Worm (Caenorhabditis elegans): Measurements from ENCODE around the gene cut-3.

Gene cut-3

DNA sequence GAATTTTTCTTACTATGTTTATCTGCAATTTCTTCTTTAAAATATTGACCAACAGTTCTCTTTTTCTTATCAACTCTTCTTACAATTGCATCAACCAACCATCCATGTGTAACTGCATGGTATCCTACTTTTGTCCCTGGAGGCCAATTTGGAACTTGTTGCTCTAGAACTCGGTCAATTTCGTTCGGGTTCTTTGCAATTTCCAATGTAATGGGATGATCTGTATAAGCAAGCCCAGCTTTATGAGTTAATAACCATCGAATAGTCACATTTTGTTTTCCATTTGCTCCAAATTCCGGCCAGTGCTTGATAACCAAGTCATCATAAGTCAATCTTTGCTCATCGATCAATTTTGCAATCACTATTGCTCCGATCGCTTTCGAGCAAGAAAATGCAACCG, 32.7 kb upstream of the cut-3 start:
- TF ChIP-seq cey-2 (tag; optimal IDR thresholded peaks at IDR 0.05; ENCODE audit: borderline replicate concordance, insufficient read depth) = no peak
- no peak for TF ChIP-seq daf-16 (GFP tag; optimal IDR thresholded peaks at IDR 0.05)
- TF ChIP-seq daf-16 (tag; optimal IDR thresholded peaks at IDR 0.05) = peak; percentile 29
- no peak for TF ChIP-seq Y48G9A.11 (GFP tag; IDR thresholded peaks at IDR 0.05)
- no peak for TF ChIP-seq sdz-12 (GFP tag; optimal IDR thresholded peaks at IDR 0.05)
- no peak for TF ChIP-seq nhr-237 (tag; optimal IDR thresholded peaks at IDR 0.05)
- peak; percentile 18; the same call in 1 of the 2 replicates for TF ChIP-seq vab-7 (GFP tag; IDR thresholded peaks at IDR 0.05)
- TF ChIP-seq lsy-2 (tag; optimal IDR thresholded peaks at IDR 0.05) = peak in 1 of 2 experiments; percentile 6
- no peak for TF ChIP-seq F44E2.7 (GFP tag; IDR thresholded peaks at IDR 0.05)
- no peak for TF ChIP-seq Y105C5A.15 (GFP tag; IDR thresholded peaks at IDR 0.05)
- no peak for TF ChIP-seq arid-1 (GFP tag; conservative IDR thresholded peaks at IDR 0.05)
- no peak for TF ChIP-seq rbr-2 (tag; optimal IDR thresholded peaks at IDR 0.05)
- no peak for TF ChIP-seq unc-39 (tag; optimal IDR thresholded peaks at IDR 0.05)
- no peak for TF ChIP-seq fos-1 (tag; optimal IDR thresholded peaks at IDR 0.05)
- TF ChIP-seq fkh-10 (GFP tag; optimal IDR thresholded peaks at IDR 0.05) = no peak
- no peak for TF ChIP-seq nhr-11 (tag; optimal IDR thresholded peaks at IDR 0.05)
- no peak for TF ChIP-seq dmd-8 (GFP tag; IDR thresholded peaks at IDR 0.05)
- TF ChIP-seq snpc-4 (tag; optimal IDR thresholded peaks at IDR 0.05) = no peak
- TF ChIP-seq ces-1 (GFP tag; optimal IDR thresholded peaks at IDR 0.05) = no peak
- TF ChIP-seq dmd-6 (GFP tag; IDR thresholded peaks at IDR 0.05) = no peak

DNA sequence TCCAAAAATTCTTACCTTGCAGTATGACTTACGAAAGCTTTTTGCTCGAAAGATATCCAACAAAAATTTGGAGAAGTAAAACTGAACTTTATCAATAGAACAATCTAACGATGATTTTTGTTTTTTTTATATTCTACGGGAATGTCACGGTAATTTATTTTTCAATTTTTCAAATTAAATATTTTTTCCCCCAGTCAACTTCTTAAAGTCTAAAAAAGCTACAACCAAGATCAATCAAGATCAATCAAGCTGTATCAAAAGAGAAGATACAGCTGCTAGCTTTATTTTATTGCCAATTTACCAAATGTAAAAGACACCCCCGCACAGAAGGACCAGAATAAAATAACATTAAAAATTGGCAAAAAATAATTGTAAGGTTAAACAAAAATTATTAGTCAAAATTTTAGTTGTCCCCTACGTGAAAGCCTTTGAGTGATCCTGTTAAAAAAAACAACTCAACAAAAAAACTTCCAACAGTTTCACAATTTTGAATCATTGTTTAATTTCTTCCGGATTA, 28.7 kb upstream of the cut-3 start, which contains the start of the genes M05D6.1 and M05D6.3:
Gene M05D6.1, minus strand, starts transcription at position 101 of the 517 bp plus-strand sequence.
Gene M05D6.3, plus strand, starts transcription at position 467 of the 517 bp plus-strand sequence.
- TF ChIP-seq ceh-62 (tag; optimal IDR thresholded peaks at IDR 0.05) = no peak
- TF ChIP-seq tag-97 (GFP tag; IDR thresholded peaks at IDR 0.05) = no peak
- TF ChIP-seq F10B5.3 (tag; optimal IDR thresholded peaks at IDR 0.05) = no peak
- TF ChIP-seq lin-39 (tag; optimal IDR thresholded peaks at IDR 0.05) = no peak
- no peak for TF ChIP-seq lim-7 (GFP tag; IDR thresholded peaks at IDR 0.05)
- no peak for TF ChIP-seq zfp-2 (tag; optimal IDR thresholded peaks at IDR 0.05)
- no peak for TF ChIP-seq daf-19 (GFP tag; conservative IDR thresholded peaks at IDR 0.05)
- TF ChIP-seq D1046.2 (GFP tag; IDR thresholded peaks at IDR 0.05) = no peak
- TF ChIP-seq duxl-1 (tag; optimal IDR thresholded peaks at IDR 0.05; ENCODE audit: poor library complexity) = no peak

DNA sequence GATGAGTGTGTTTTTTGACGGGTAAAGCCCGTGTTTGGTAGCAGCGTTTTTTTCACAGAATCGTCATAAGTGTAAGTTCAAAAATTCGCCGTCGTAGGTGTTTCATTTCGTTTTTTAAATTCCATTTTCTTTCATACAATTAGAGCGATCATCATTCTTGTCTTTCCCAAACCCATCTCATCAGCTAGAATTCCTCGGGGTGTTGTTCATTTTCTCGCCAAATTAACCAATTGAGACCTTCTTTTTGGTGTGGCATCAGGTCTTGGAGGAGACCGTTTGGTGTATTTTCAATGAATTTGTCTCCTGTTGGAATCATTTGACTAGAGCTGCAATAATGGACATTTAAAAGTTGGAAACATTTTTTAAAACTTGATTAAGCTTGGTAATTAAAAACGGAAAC, 26.3 kb upstream of the cut-3 start:
- TF ChIP-seq unc-62 (GFP tag; optimal IDR thresholded peaks at IDR 0.05 in 1 of 2) (peak in 1 of 2 experiments; percentile 91), unc-62 (tag; optimal IDR thresholded peaks at IDR 0.05) (no peak), snpc-1.2 (GFP tag; IDR thresholded peaks at IDR 0.05) (no peak)

DNA sequence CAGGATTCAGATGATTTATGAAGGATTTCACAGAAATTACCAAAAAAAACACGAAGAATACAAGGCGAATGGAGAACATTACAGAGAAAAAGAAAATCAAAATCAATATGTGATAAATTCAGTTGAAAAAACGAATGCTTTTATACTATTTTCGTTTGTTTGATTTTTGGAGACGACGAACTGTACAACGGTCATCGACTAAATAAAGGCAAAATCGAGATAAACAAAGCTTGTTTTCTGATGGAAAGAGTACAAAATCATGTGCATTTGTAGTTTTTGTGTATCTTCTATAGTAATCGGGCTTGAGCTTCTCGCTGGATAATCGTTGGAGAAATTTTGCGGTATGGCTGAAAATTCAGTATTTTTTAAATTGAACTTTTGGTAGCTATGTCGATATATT, 24.5 kb upstream of the cut-3 start, which contains the start of gene M05D6.8:
Gene M05D6.8, minus strand, starts transcription at position 101 of the 400 bp plus-strand sequence.
- TF ChIP-seq lim-7 (GFP tag; IDR thresholded peaks at IDR 0.05) (no peak), egl-43 (GFP tag; IDR thresholded peaks at IDR 0.05) (no peak), gei-8 (GFP tag; optimal IDR thresholded peaks at IDR 0.05) (no peak), egl-27 (tag; optimal IDR thresholded peaks at IDR 0.05) (no peak), nhr-11 (tag; optimal IDR thresholded peaks at IDR 0.05) (no peak), sdz-12 (GFP tag; optimal IDR thresholded peaks at IDR 0.05) (no peak), lin-39 (tag; optimal IDR thresholded peaks at IDR 0.05) (no peak), nhr-28 (tag; optimal IDR thresholded peaks at IDR 0.05) (no peak), hmg-1.1 (GFP tag; IDR thresholded peaks at IDR 0.05) (no peak), zfp-3 (GFP tag; conservative IDR thresholded peaks at IDR 0.05) (no peak), set-16 (GFP tag; IDR thresholded peaks at IDR 0.05) (no peak), spr-1 (tag; optimal IDR thresholded peaks at IDR 0.05) (no peak), skn-1 (tag; optimal IDR thresholded peaks at IDR 0.05) (no peak), lin-38 (GFP tag; IDR thresholded peaks at IDR 0.05) (no peak), arid-1 (GFP tag; conservative IDR thresholded peaks at IDR 0.05) (no peak), unc-130 (GFP tag; optimal IDR thresholded peaks at IDR 0.05) (no peak), attf-4 (tag; optimal IDR thresholded peaks at IDR 0.05) (no peak), jun-1 (tag; optimal IDR thresholded peaks at IDR 0.05) (no peak), ceh-62 (tag; optimal IDR thresholded peaks at IDR 0.05) (no peak)

Data from whole organism, L4 larva.